Worm (Caenorhabditis elegans) whole organism, L1 larva: Measurements from ENCODE around the gene T16G12.3.

Experiments used
- blmp-1 ChIP-seq: fragments of 150-350 bp; optimal IDR thresholded peaks from 2 replicates; lab custom pipeline; 2014; ENCODE audit warnings: missing biosample characterization, missing genetic modification characterization
- fos-1 ChIP-seq: fragments of 150-350 bp; optimal IDR thresholded peaks from 2 replicates; lab custom pipeline; 2014; ENCODE audit warnings: missing biosample characterization, missing genetic modification characterization
- isw-1 ChIP-seq: fragments of 200-800 bp; sonication (Bioruptor generic); IDR thresholded peaks from 2 replicates; pipeline ENCODE4 v1.3.6; 2022; ENCODE audit warnings: missing genetic modification characterization, missing compliant biosample characterization
- lin-13 ChIP-seq: fragments of 150-350 bp; optimal IDR thresholded peaks from 2 replicates; lab custom pipeline; 2014; ENCODE audit warnings: missing biosample characterization, missing genetic modification reagents, missing genetic modification characterization
- lir-3 ChIP-seq: sonication (generic microtip); optimal IDR thresholded peaks from 2 replicates; lab custom pipeline; 2016; ENCODE audit warnings: mild to moderate bottlenecking, missing genetic modification characterization, moderate library complexity, missing compliant biosample characterization; ENCODE audit not compliant: poor library complexity
- nhr-77 ChIP-seq: fragments of 150-350 bp; optimal IDR thresholded peaks from 2 replicates; lab custom pipeline; 2014; ENCODE audit warnings: missing biosample characterization, missing genetic modification characterization
- nhr-90 ChIP-seq: sonication (generic microtip); optimal IDR thresholded peaks from 2 replicates; lab custom pipeline; 2016; ENCODE audit warnings: mild to moderate bottlenecking, missing genetic modification characterization, missing compliant biosample characterization; ENCODE audit not compliant: poor library complexity
- rnt-1 ChIP-seq: sonication (generic microtip); optimal IDR thresholded peaks from 2 replicates; lab custom pipeline; 2016; ENCODE audit warnings: mild to moderate bottlenecking, missing genetic modification characterization, moderate library complexity, missing compliant biosample characterization
- sup-37 ChIP-seq: fragments of 200-800 bp; sonication (Bioruptor generic); optimal IDR thresholded peaks from 2 replicates; lab custom pipeline; 2018; ENCODE audit warnings: mild to moderate bottlenecking, missing genetic modification characterization, missing compliant biosample characterization
- unc-130 ChIP-seq: fragments of 150-350 bp; optimal IDR thresholded peaks from 2 replicates; lab custom pipeline; 2017; ENCODE audit warnings: missing biosample characterization, missing genetic modification characterization, inconsistent platforms
- zag-1 ChIP-seq: fragments of 150-350 bp; optimal IDR thresholded peaks from 2 replicates; lab custom pipeline; 2014; ENCODE audit warnings: missing biosample characterization, missing genetic modification characterization

- no peak for TF ChIP-seq fos-1 (tag; lab: Kevin White, UChicago)
- no peak for TF ChIP-seq unc-130 (tag; lab: Kevin White, UChicago)
- no peak for TF ChIP-seq lin-13 (GFP tag; lab: Kevin White, UChicago)
- no peak for TF ChIP-seq nhr-77 (tag; lab: Kevin White, UChicago)
- TF ChIP-seq rnt-1 (tag; lab: Kevin White, UChicago) = no peak
- no peak for TF ChIP-seq isw-1 (GFP tag; lab: Robert Waterston, UW)
- no peak for TF ChIP-seq blmp-1 (tag; lab: Kevin White, UChicago)
- TF ChIP-seq lir-3 (tag; lab: Kevin White, UChicago) = no peak
- no peak for TF ChIP-seq zag-1 (tag; lab: Kevin White, UChicago)
- TF ChIP-seq nhr-90 = no peak
- no peak for TF ChIP-seq sup-37 (GFP tag; lab: Kevin White, UChicago)
Observed at ce11 chrIII:10060573-10060972, 10.2 kb downstream of the T16G12.3 start, which contains the start of gene T16G12.13.
